Fruit fly (Drosophila melanogaster): ENCODE data around the gene CG32641.

The CG32641 gene

dm6 chrX:13154783-13155182 is 29.5 kb upstream of the CG32641 start, which contains the start of the genes CG4318 and CG4332 (continued):
- TF ChIP-seq CG2678 (tag; optimal IDR thresholded peaks at IDR 0.05) (no peak), CG18599 (GFP tag; optimal IDR thresholded peaks at IDR 0.05) (no peak), PHDP (tag; optimal IDR thresholded peaks at IDR 0.05) (no peak), Mes4 (GFP tag; optimal IDR thresholded peaks at IDR 0.05) (no peak), CG11695 (GFP tag; IDR thresholded peaks at IDR 0.05) (no peak), Vsx1 (GFP tag; optimal IDR thresholded peaks at IDR 0.05) (no peak), cg (GFP tag; optimal IDR thresholded peaks at IDR 0.05) (peak; percentile 33), abd-A (tag; optimal IDR thresholded peaks at IDR 0.05) (no peak), CG7928 (GFP tag; optimal IDR thresholded peaks at IDR 0.05) (peak; percentile 59), zen2 (GFP tag; IDR thresholded peaks at IDR 0.05; ENCODE audit: partially characterized antibody) (peak; percentile 90), CG12769 (tag; optimal IDR thresholded peaks at IDR 0.05) (no peak), Hsf (GFP tag; optimal IDR thresholded peaks at IDR 0.05) (no peak), Gsc (GFP tag; IDR thresholded peaks at IDR 0.05) (no peak), CG5245 (GFP tag; optimal IDR thresholded peaks at IDR 0.05) (no peak), Blimp-1 (GFP tag; optimal IDR thresholded peaks at IDR 0.05) (no peak), tna (GFP tag; IDR thresholded peaks at IDR 0.05; ENCODE audit: partially characterized antibody) (peak; percentile 82), gcm2 (GFP tag; optimal IDR thresholded peaks at IDR 0.05) (no peak), Oli (tag; optimal IDR thresholded peaks at IDR 0.05) (no peak), Max (GFP tag; optimal IDR thresholded peaks at IDR 0.05) (peak; percentile 44), Dll (GFP tag; IDR thresholded peaks at IDR 0.05; ENCODE audit: partially characterized antibody) (peak; percentile 90), knrl (GFP tag; IDR thresholded peaks at IDR 0.05; ENCODE audit: partially characterized antibody) (peak; percentile 84), Ets97D (GFP tag; optimal IDR thresholded peaks at IDR 0.05) (peak; percentile 40), amos (GFP tag; IDR thresholded peaks at IDR 0.05; ENCODE audit: partially characterized antibody) (peak; percentile 89), CG17385 (GFP tag; optimal IDR thresholded peaks at IDR 0.05) (no peak), CG3995 (GFP tag; optimal IDR thresholded peaks at IDR 0.05) (peak; percentile 36), CG6765 (GFP tag; optimal IDR thresholded peaks at IDR 0.05) (no peak), bowl (GFP tag; IDR thresholded peaks at IDR 0.05) (no peak), HLH4C (GFP tag; IDR thresholded peaks at IDR 0.05; ENCODE audit: partially characterized antibody) (peak; percentile 81), CG6654 (GFP tag; optimal IDR thresholded peaks at IDR 0.05) (no peak), CG34224 (GFP tag; IDR thresholded peaks at IDR 0.05; ENCODE audit: partially characterized antibody) (peak; percentile 87), pum (GFP tag; optimal IDR thresholded peaks at IDR 0.05) (no peak), CG1792 (GFP tag; optimal IDR thresholded peaks at IDR 0.05) (no peak), gsb (GFP tag; IDR thresholded peaks at IDR 0.05) (no peak), dmrt11E (tag; optimal IDR thresholded peaks at IDR 0.05) (no peak), zfh1 (GFP tag; IDR thresholded peaks at IDR 0.05) (no peak), CG13287 (GFP tag; IDR thresholded peaks at IDR 0.05; ENCODE audit: partially characterized antibody) (peak; percentile 92), CTCF (GFP tag; optimal IDR thresholded peaks at IDR 0.05) (no peak), gem (tag; optimal IDR thresholded peaks at IDR 0.05) (no peak), Sry-δ (GFP tag; optimal IDR thresholded peaks at IDR 0.05) (peak; percentile 92), D19A (tag; optimal IDR thresholded peaks at IDR 0.05) (no peak), CoRest (tag; optimal IDR thresholded peaks at IDR 0.05) (peak; percentile 4), Rfx (GFP tag; IDR thresholded peaks at IDR 0.05) (peak; percentile 38; the same call in 1 of the 2 replicates), HmgZ (tag; optimal IDR thresholded peaks at IDR 0.05) (peak; percentile 21), ftz-f1 (GFP tag; optimal IDR thresholded peaks at IDR 0.05) (peak; percentile 2), CG1602 (GFP tag; optimal IDR thresholded peaks at IDR 0.05) (no peak), CG10147 (GFP tag; optimal IDR thresholded peaks at IDR 0.05) (no peak), slbo (GFP tag; IDR thresholded peaks at IDR 0.05) (0 out of 2 replicates have a peak, but pooled peaks have one; percentile 14), Lhr (GFP tag; optimal IDR thresholded peaks at IDR 0.05) (no peak), Ptx1 (GFP tag; IDR thresholded peaks at IDR 0.05) (no peak), Opbp (GFP tag; IDR thresholded peaks at IDR 0.05; ENCODE audit: partially characterized antibody) (peak; percentile 89)

Measured in whole organism, embryonic.